Fruit fly (Drosophila melanogaster) whole organism, embryonic: ENCODE data around the gene CG14856.

ENCODE experiments used
- Abd-B ChIP-seq: fragments of 200-800 bp; sonication (Bioruptor generic); optimal IDR thresholded peaks from 2 replicates; lab custom pipeline; 2018; ENCODE audit warnings: missing biosample characterization, mild to moderate bottlenecking, missing genetic modification characterization, moderate library complexity
- Ada2b ChIP-seq: fragments of 200-800 bp; sonication (Bioruptor generic); IDR thresholded peaks from 2 replicates; pipeline ENCODE4 v1.3.6; 2022; ENCODE audit warnings: missing biosample characterization, missing genetic modification characterization
- CG10462 ChIP-seq: fragments of 200-800 bp; sonication (Bioruptor generic); optimal IDR thresholded peaks from 2 replicates; lab custom pipeline; 2016; ENCODE audit warnings: missing biosample characterization, missing genetic modification characterization
- CG10565 ChIP-seq: fragments of 200-800 bp; sonication (Bioruptor generic); optimal IDR thresholded peaks from 3 replicates; lab custom pipeline; 2016; ENCODE audit warnings: missing biosample characterization, mild to moderate bottlenecking, missing genetic modification characterization
- CG12219 ChIP-seq: fragments of 200-800 bp; sonication (Bioruptor generic); optimal IDR thresholded peaks from 3 replicates; lab custom pipeline; 2018; ENCODE audit warnings: missing biosample characterization, mild to moderate bottlenecking, missing genetic modification characterization
- CG12391 ChIP-seq: fragments of 200-800 bp; sonication (Bioruptor generic); optimal IDR thresholded peaks from 3 replicates; lab custom pipeline; 2018; ENCODE audit warnings: missing biosample characterization, mild to moderate bottlenecking, missing genetic modification characterization, moderate library complexity
- CG13296 ChIP-seq: fragments of 200-800 bp; sonication (Bioruptor generic); optimal IDR thresholded peaks from 3 replicates; lab custom pipeline; 2018; ENCODE audit warnings: missing biosample characterization, mild to moderate bottlenecking, missing genetic modification characterization
- CG14860 ChIP-seq: fragments of 200-800 bp; sonication (Bioruptor generic); IDR thresholded peaks from 3 replicates; pipeline ENCODE4 v1.3.6; 2022; ENCODE audit warnings: missing biosample characterization, missing genetic modification characterization; ENCODE audit not compliant: partially characterized antibody
- CG15269 ChIP-seq: fragments of 200-800 bp; sonication (Bioruptor generic); optimal IDR thresholded peaks from 2 replicates; lab custom pipeline; 2018; ENCODE audit warnings: missing biosample characterization, mild to moderate bottlenecking, missing genetic modification characterization, moderate library complexity
- CG16813 ChIP-seq: fragments of 200-800 bp; sonication (Bioruptor generic); IDR thresholded peaks from 3 replicates; pipeline ENCODE4 v1.3.6; 2022; ENCODE audit warnings: missing biosample characterization, missing genetic modification characterization; ENCODE audit not compliant: partially characterized antibody
- CG17912 ChIP-seq: fragments of 200-800 bp; sonication (Bioruptor generic); optimal IDR thresholded peaks from 2 replicates; lab custom pipeline; 2018; ENCODE audit warnings: missing biosample characterization, mild to moderate bottlenecking, missing genetic modification characterization
- CG31365 ChIP-seq: fragments of 200-800 bp; sonication (Bioruptor generic); optimal IDR thresholded peaks from 2 replicates; lab custom pipeline; 2018; ENCODE audit warnings: missing biosample characterization, mild to moderate bottlenecking, missing genetic modification characterization
- CG31441 ChIP-seq: fragments of 200-800 bp; sonication (Bioruptor generic); IDR thresholded peaks from 2 replicates; pipeline ENCODE4 v1.3.6; 2022; ENCODE audit warnings: missing biosample characterization, missing genetic modification characterization
- CG32772 ChIP-seq: fragments of 200-800 bp; sonication (Bioruptor generic); IDR thresholded peaks from 2 replicates; pipeline ENCODE4 v1.3.6; 2022; ENCODE audit warnings: missing biosample characterization, missing genetic modification characterization
- CG4360 ChIP-seq: fragments of 200-800 bp; sonication (Bioruptor generic); IDR thresholded peaks from 2 replicates; pipeline ENCODE4 v1.3.6; 2022; ENCODE audit warnings: missing biosample characterization, missing genetic modification characterization
- CG6175 ChIP-seq: fragments of 200-800 bp; sonication (Bioruptor generic); IDR thresholded peaks from 3 replicates; pipeline ENCODE4 v1.3.6; 2022; ENCODE audit warnings: missing biosample characterization, missing genetic modification characterization
- CG7372 ChIP-seq: fragments of 200-800 bp; sonication (Bioruptor generic); IDR thresholded peaks from 2 replicates; pipeline ENCODE4 v1.3.6; 2022; ENCODE audit warnings: missing biosample characterization, missing genetic modification characterization
- CG8478 ChIP-seq: fragments of >200 bp; optimal IDR thresholded peaks from 2 replicates; lab custom pipeline; 2018
- CG9817 ChIP-seq: fragments of 200-800 bp; sonication (Bioruptor generic); optimal IDR thresholded peaks from 2 replicates; lab custom pipeline; 2018; ENCODE audit warnings: missing biosample characterization, mild to moderate bottlenecking, missing genetic modification characterization, moderate library complexity
- CG9932 ChIP-seq: fragments of 200-800 bp; sonication (Bioruptor generic); IDR thresholded peaks from 2 replicates; pipeline ENCODE4 v1.3.6; 2022; ENCODE audit warnings: missing biosample characterization, missing genetic modification characterization
- Dek ChIP-seq: fragments of 200-800 bp; sonication (Bioruptor generic); optimal IDR thresholded peaks from 3 replicates; lab custom pipeline; 2019; ENCODE audit warnings: missing biosample characterization, mild to moderate bottlenecking, missing genetic modification characterization, moderate library complexity
- Dip2 ChIP-seq: fragments of 200-800 bp; sonication (Bioruptor generic); IDR thresholded peaks from 2 replicates; pipeline ENCODE4 v1.3.6; 2022; ENCODE audit warnings: missing biosample characterization, missing genetic modification characterization
- Dp ChIP-seq: fragments of 200-800 bp; sonication (Bioruptor generic); optimal IDR thresholded peaks from 2 replicates; lab custom pipeline; 2018; ENCODE audit warnings: missing biosample characterization, mild to moderate bottlenecking, missing genetic modification characterization, moderate library complexity
- ERR ChIP-seq: fragments of 200-800 bp; sonication (Bioruptor generic); optimal IDR thresholded peaks from 2 replicates; lab custom pipeline; 2016; ENCODE audit warnings: missing biosample characterization, missing genetic modification characterization
- Kr ChIP-seq: fragments of 200-800 bp; sonication (Bioruptor generic); optimal IDR thresholded peaks from 2 replicates; lab custom pipeline; 2017; ENCODE audit warnings: missing biosample characterization, mild to moderate bottlenecking, missing genetic modification characterization
- Neu2 ChIP-seq: fragments of 200-800 bp; sonication (Bioruptor generic); optimal IDR thresholded peaks from 3 replicates; lab custom pipeline; 2016; ENCODE audit warnings: missing biosample characterization, missing genetic modification characterization, borderline replicate concordance
- Rfx ChIP-seq: fragments of 200-800 bp; sonication (Bioruptor generic); IDR thresholded peaks from 2 replicates; pipeline ENCODE4 v1.3.6; 2022; ENCODE audit warnings: missing biosample characterization, missing genetic modification characterization
- Xrp1 ChIP-seq: fragments of 200-800 bp; sonication (Bioruptor generic); IDR thresholded peaks from 2 replicates; pipeline ENCODE4 v1.3.6; 2022; ENCODE audit warnings: missing biosample characterization, missing genetic modification characterization
- chm ChIP-seq: fragments of 200-800 bp; sonication (Bioruptor generic); IDR thresholded peaks from 2 replicates; pipeline ENCODE4 v1.3.6; 2022; ENCODE audit warnings: missing biosample characterization, missing genetic modification characterization
- corto ChIP-seq: fragments of 200-800 bp; sonication (Bioruptor generic); optimal IDR thresholded peaks from 2 replicates; lab custom pipeline; 2016; ENCODE audit warnings: missing biosample characterization, mild to moderate bottlenecking, missing genetic modification characterization, moderate library complexity
- crc ChIP-seq: fragments of 200-800 bp; sonication (Bioruptor generic); optimal IDR thresholded peaks from 2 replicates; lab custom pipeline; 2016; ENCODE audit warnings: missing biosample characterization, missing genetic modification characterization
- crp ChIP-seq, 2 experiments: fragments of 200-800 bp; sonication (Bioruptor generic); optimal IDR thresholded peaks; 2 replicates in 1 of 2; 3 replicates in 1 of 2; lab custom pipeline; 2017; ENCODE audit warnings: missing biosample characterization in 2 of 2, missing genetic modification characterization in 2 of 2, mild to moderate bottlenecking in 1 of 2, moderate library complexity in 1 of 2
- dan ChIP-seq: fragments of 200-800 bp; sonication (Bioruptor generic); IDR thresholded peaks from 2 replicates; pipeline ENCODE4 v1.3.6; 2022; ENCODE audit warnings: missing biosample characterization, missing genetic modification characterization
- dmrt11E ChIP-seq: fragments of 200-800 bp; sonication (Bioruptor generic); optimal IDR thresholded peaks from 3 replicates; lab custom pipeline; 2018; ENCODE audit warnings: missing biosample characterization, mild to moderate bottlenecking, missing genetic modification characterization, moderate library complexity
- h ChIP-seq: fragments of >200 bp; optimal IDR thresholded peaks from 2 replicates; lab custom pipeline; 2017
- lmd ChIP-seq: fragments of 200-800 bp; sonication (Bioruptor generic); IDR thresholded peaks from 2 replicates; pipeline ENCODE4 v1.3.6; 2022; ENCODE audit warnings: missing biosample characterization, missing genetic modification characterization
- prd ChIP-seq, 3 experiments: fragments of >200 bp in 2 of 3; fragments of 200-800 bp in 1 of 3; sonication (Bioruptor generic) in 1 of 3; optimal IDR thresholded peaks in 2 of 3; IDR thresholded peaks in 1 of 3; 2 replicates in 2 of 3; 3 replicates in 1 of 3; pipeline versions ENCODE4 v1.3.6 to Lab custom; 2017 to 2022; ENCODE audit warnings: missing biosample characterization in 1 of 3, missing genetic modification characterization in 1 of 3
- repo ChIP-seq: fragments of 200-800 bp; sonication (Bioruptor generic); optimal IDR thresholded peaks from 2 replicates; lab custom pipeline; 2016; ENCODE audit warnings: missing biosample characterization, missing genetic modification characterization
- schlank ChIP-seq: fragments of 200-800 bp; sonication (Bioruptor generic); optimal IDR thresholded peaks from 2 replicates; lab custom pipeline; 2018; ENCODE audit warnings: missing biosample characterization, mild to moderate bottlenecking, missing genetic modification characterization
- sd ChIP-seq: fragments of 200-800 bp; sonication (Bioruptor generic); optimal IDR thresholded peaks from 3 replicates; lab custom pipeline; 2018; ENCODE audit warnings: missing biosample characterization, mild to moderate bottlenecking, missing genetic modification characterization, moderate library complexity
- stc ChIP-seq: fragments of 200-800 bp; sonication (Bioruptor generic); IDR thresholded peaks from 2 replicates; pipeline ENCODE4 v1.3.6; 2022; ENCODE audit warnings: missing biosample characterization, missing genetic modification characterization
- stwl ChIP-seq: fragments of 200-800 bp; sonication (Bioruptor generic); optimal IDR thresholded peaks from 3 replicates; lab custom pipeline; 2018; ENCODE audit warnings: missing biosample characterization, mild to moderate bottlenecking, missing genetic modification characterization, moderate library complexity
- tap ChIP-seq: fragments of 200-800 bp; optimal IDR thresholded peaks from 3 replicates; lab custom pipeline; 2019; ENCODE audit warnings: missing biosample characterization, mild to moderate bottlenecking, missing genetic modification characterization, moderate library complexity
- tll ChIP-seq, 2 experiments: fragments of 200-800 bp in 1 of 2; fragments of >200 bp in 1 of 2; sonication (Bioruptor generic) in 1 of 2; optimal IDR thresholded peaks; 2 replicates each; lab custom pipeline; 2017 to 2019; ENCODE audit warnings: missing biosample characterization in 2 of 2, missing genetic modification characterization in 2 of 2, mild to moderate bottlenecking in 1 of 2, moderate library complexity in 1 of 2
- tna ChIP-seq: fragments of 200-800 bp; sonication (Bioruptor generic); IDR thresholded peaks from 2 replicates; pipeline ENCODE4 v1.3.6; 2022; ENCODE audit warnings: missing biosample characterization, missing genetic modification characterization; ENCODE audit not compliant: partially characterized antibody
- trem ChIP-seq: fragments of 200-800 bp; optimal IDR thresholded peaks from 3 replicates; lab custom pipeline; 2019; ENCODE audit warnings: missing biosample characterization, mild to moderate bottlenecking, missing genetic modification characterization, moderate library complexity
- tup ChIP-seq: fragments of 200-800 bp; sonication (Bioruptor generic); optimal IDR thresholded peaks from 2 replicates; lab custom pipeline; 2016; ENCODE audit warnings: missing biosample characterization, mild to moderate bottlenecking, missing genetic modification characterization, moderate library complexity
- tx ChIP-seq: fragments of 200-800 bp; sonication (Bioruptor generic); optimal IDR thresholded peaks from 2 replicates; lab custom pipeline; 2016; ENCODE audit warnings: missing biosample characterization, missing genetic modification characterization
- vnd ChIP-seq: fragments of 200-800 bp; sonication (Bioruptor generic); IDR thresholded peaks from 3 replicates; pipeline ENCODE4 v1.3.6; 2022; ENCODE audit warnings: missing biosample characterization, missing genetic modification characterization; ENCODE audit not compliant: partially characterized antibody
- wdn ChIP-seq: fragments of 200-800 bp; sonication (Bioruptor generic); IDR thresholded peaks from 2 replicates; pipeline ENCODE4 v1.3.6; 2022; ENCODE audit warnings: missing biosample characterization, missing genetic modification characterization

CG14856 gene

DNA sequence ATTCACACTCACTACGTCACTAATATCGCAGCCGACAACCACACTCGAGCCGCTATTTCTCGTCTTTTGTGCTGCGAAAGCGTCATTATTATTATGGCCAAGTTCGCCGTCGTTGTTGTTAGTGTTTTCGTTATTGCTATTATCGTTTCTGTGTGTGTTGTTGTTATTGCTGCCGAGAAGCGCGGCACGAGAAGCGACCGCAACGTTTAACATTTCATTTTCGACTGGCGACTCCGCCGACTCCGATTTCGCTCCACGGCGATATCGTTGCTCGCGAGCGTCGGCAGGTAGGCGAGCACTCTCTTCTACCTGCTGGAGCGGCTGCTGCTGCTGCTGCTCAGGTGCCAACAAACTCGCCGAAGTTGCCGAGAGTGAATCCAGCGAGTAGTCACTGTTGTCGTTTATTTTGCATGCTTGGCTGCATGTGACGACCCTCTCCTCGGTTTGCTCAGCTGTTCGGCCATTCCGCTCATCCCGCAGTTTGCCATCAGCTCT is 19.0 kb downstream of the CG14856 start (continued):
- TF ChIP-seq tup (GFP tag; lab: Kevin White, UChicago) (no peak), sd (tag; lab: Kevin White, UChicago) (peak; percentile 37), CG12219 (GFP tag; lab: Kevin White, UChicago) (no peak), chm (GFP tag; lab: Robert Waterston, UW) (peak; percentile 47; the same call in 1 of the 2 replicates), Ada2b (GFP tag; lab: Robert Waterston, UW) (0 out of 2 replicates have a peak, but pooled peaks have one; percentile 33), ERR (GFP tag; lab: Kevin White, UChicago) (no peak), tap (tag; lab: Kevin White, UChicago) (no peak), wdn (GFP tag; lab: Robert Waterston, UW) (no peak), CG13296 (GFP tag; lab: Kevin White, UChicago) (peak; percentile 18), vnd (no peak), crp (GFP tag; optimal IDR thresholded peaks at IDR 0.05; lab: Kevin White, UChicago) (peak in 1 of 2 experiments; percentile 38), prd (optimal IDR thresholded peaks at IDR 0.05; lab: Kevin White, UChicago) (no peak), prd (GFP tag; IDR thresholded peaks at IDR 0.05; lab: Robert Waterston, UW) (no peak), CG9932 (GFP tag; lab: Robert Waterston, UW) (no peak), tx (no peak), trem (tag; lab: Kevin White, UChicago) (peak; percentile 1), Xrp1 (GFP tag; lab: Robert Waterston, UW) (no peak), Dip2 (no peak), CG8478 (lab: Kevin White, UChicago) (no peak), Dp (GFP tag; lab: Kevin White, UChicago) (no peak), h (no peak), dan (GFP tag; lab: Robert Waterston, UW) (no peak), corto (GFP tag; lab: Kevin White, UChicago) (no peak), tna (GFP tag; lab: Robert Waterston, UW) (no peak; the same call in 1 of the 2 replicates), CG12391 (tag; lab: Kevin White, UChicago) (no peak), CG9817 (tag; lab: Kevin White, UChicago) (no peak), CG31365 (no peak), schlank (tag; lab: Kevin White, UChicago) (no peak), stwl (tag; lab: Kevin White, UChicago) (no peak), CG15269 (tag; lab: Kevin White, UChicago) (peak; percentile 40), CG31441 (no peak), tll (GFP tag; optimal IDR thresholded peaks at IDR 0.05; lab: Kevin White, UChicago) (peak in 1 of 2 experiments; percentile 42), CG6175 (GFP tag; lab: Robert Waterston, UW) (no peak), CG7372 (GFP tag; lab: Robert Waterston, UW) (no peak), crc (GFP tag; lab: Kevin White, UChicago) (no peak), CG4360 (peak; percentile 93), Kr (GFP tag; lab: Kevin White, UChicago) (no peak), dmrt11E (no peak), CG16813 (GFP tag; lab: Robert Waterston, UW) (no peak), CG17912 (no peak), Neu2 (no peak), CG10462 (GFP tag; lab: Kevin White, UChicago) (no peak), Abd-B (no peak), repo (GFP tag; lab: Kevin White, UChicago) (no peak), lmd (GFP tag; lab: Robert Waterston, UW) (no peak), stc (GFP tag; lab: Robert Waterston, UW) (peak; percentile 8; the same call in 1 of the 2 replicates), Dek (tag; lab: Kevin White, UChicago) (no peak), CG10565 (no peak), CG32772 (GFP tag; lab: Robert Waterston, UW) (no peak), CG14860 (no peak), Rfx (GFP tag; lab: Robert Waterston, UW) (peak; percentile 10; the same call in 1 of the 2 replicates)
